Fruit fly (Drosophila melanogaster): ENCODE measurements around the gene Nemp.

DNA sequence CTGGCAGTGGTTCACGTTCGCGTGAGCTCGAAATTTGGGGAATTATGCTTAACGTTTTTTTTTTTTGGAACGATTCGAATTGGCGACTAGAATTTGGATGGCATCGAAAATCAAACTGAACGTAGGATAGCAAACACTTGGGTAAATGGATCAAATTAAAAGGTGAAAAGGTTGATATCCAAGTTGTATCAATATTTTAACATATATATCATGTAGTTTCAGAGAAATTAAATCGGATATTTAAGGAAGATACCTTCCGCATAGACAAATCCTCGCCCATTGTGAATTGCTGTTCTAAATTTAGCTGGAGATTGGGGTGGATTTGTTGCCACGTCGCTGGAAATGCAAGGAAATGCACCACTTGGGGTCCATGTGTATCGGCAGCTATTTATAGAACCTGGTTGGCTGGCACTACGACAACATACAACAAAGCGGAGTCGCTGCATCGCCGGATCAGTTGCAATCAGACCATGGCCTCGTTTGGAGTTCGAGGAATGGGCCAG, 24.1 kb upstream of the Nemp start, which contains the start of the genes CG13010 and sing:
- TF ChIP-seq CG14014 (GFP tag; IDR thresholded peaks at IDR 0.05) = no peak
- TF ChIP-seq fd102C (GFP tag; optimal IDR thresholded peaks at IDR 0.05) = no peak
- TF ChIP-seq prd (optimal IDR thresholded peaks at IDR 0.05) = no peak
- no peak for TF ChIP-seq prd (GFP tag; IDR thresholded peaks at IDR 0.05)
- TF ChIP-seq Deaf1 (tag; optimal IDR thresholded peaks at IDR 0.05) = no peak
- TF ChIP-seq lab (GFP tag; optimal IDR thresholded peaks at IDR 0.05) = no peak

Data from whole organism, embryonic.